Fruit fly (Drosophila melanogaster) whole organism, embryonic: ENCODE results near the gene CG5382.

Experiments used
- Bgb ChIP-seq: fragments of 200-800 bp; sonication (Bioruptor generic); IDR thresholded peaks from 2 replicates; pipeline ENCODE4 v1.3.6; 2022; ENCODE audit warnings: missing biosample characterization, missing genetic modification characterization; ENCODE audit not compliant: partially characterized antibody
- CG10209 ChIP-seq: fragments of 200-800 bp; sonication (Bioruptor generic); optimal IDR thresholded peaks from 3 replicates; lab custom pipeline; 2017; ENCODE audit warnings: missing biosample characterization, mild to moderate bottlenecking, missing genetic modification characterization, missing genetic modification reagents
- CG10431 ChIP-seq: fragments of 200-800 bp; sonication (Bioruptor generic); optimal IDR thresholded peaks from 3 replicates; lab custom pipeline; 2018; ENCODE audit warnings: missing biosample characterization, mild to moderate bottlenecking, missing genetic modification characterization
- CG11456 ChIP-seq: fragments of 200-800 bp; sonication (Bioruptor generic); IDR thresholded peaks from 3 replicates; pipeline ENCODE4 v1.3.6; 2022; ENCODE audit warnings: missing biosample characterization, missing genetic modification characterization
- CG11696 ChIP-seq: fragments of 200-800 bp; sonication (Bioruptor generic); IDR thresholded peaks from 2 replicates; pipeline ENCODE4 v1.3.6; 2022; ENCODE audit warnings: missing biosample characterization, missing genetic modification characterization
- CG11723 ChIP-seq: fragments of 200-800 bp; sonication (Bioruptor generic); optimal IDR thresholded peaks from 2 replicates; lab custom pipeline; 2017; ENCODE audit warnings: missing biosample characterization, mild to moderate bottlenecking, missing genetic modification characterization
- CG15514 ChIP-seq: fragments of 200-800 bp; sonication (Bioruptor generic); optimal IDR thresholded peaks from 3 replicates; lab custom pipeline; 2017; ENCODE audit warnings: missing biosample characterization, missing genetic modification characterization, mild to moderate bottlenecking, moderate library complexity, missing genetic modification reagents
- CG17359 ChIP-seq: fragments of 200-800 bp; sonication (Bioruptor generic); optimal IDR thresholded peaks from 3 replicates; lab custom pipeline; 2018; ENCODE audit warnings: missing biosample characterization, mild to moderate bottlenecking, missing genetic modification characterization, moderate library complexity
- CG18262 ChIP-seq: fragments of 200-800 bp; optimal IDR thresholded peaks from 3 replicates; lab custom pipeline; 2019; ENCODE audit warnings: missing biosample characterization, mild to moderate bottlenecking, missing genetic modification characterization, moderate library complexity
- CG2129 ChIP-seq: fragments of 200-800 bp; sonication (Bioruptor generic); IDR thresholded peaks from 2 replicates; pipeline ENCODE4 v1.3.6; 2022; ENCODE audit warnings: missing biosample characterization, missing genetic modification characterization; ENCODE audit not compliant: partially characterized antibody
- CG30431 ChIP-seq: fragments of 200-800 bp; sonication (Bioruptor generic); optimal IDR thresholded peaks from 2 replicates; lab custom pipeline; 2017; ENCODE audit warnings: missing biosample characterization, missing genetic modification characterization
- CG31441 ChIP-seq: fragments of 200-800 bp; sonication (Bioruptor generic); IDR thresholded peaks from 2 replicates; pipeline ENCODE4 v1.3.6; 2022; ENCODE audit warnings: missing biosample characterization, missing genetic modification characterization
- CG32767 ChIP-seq: fragments of 200-800 bp; sonication (Bioruptor generic); IDR thresholded peaks from 2 replicates; pipeline ENCODE4 v1.3.6; 2022; ENCODE audit warnings: missing biosample characterization, missing genetic modification characterization
- CG32772 ChIP-seq: fragments of 200-800 bp; sonication (Bioruptor generic); IDR thresholded peaks from 2 replicates; pipeline ENCODE4 v1.3.6; 2022; ENCODE audit warnings: missing biosample characterization, missing genetic modification characterization
- CG34224 ChIP-seq: fragments of 200-800 bp; sonication (Bioruptor generic); IDR thresholded peaks from 3 replicates; pipeline ENCODE4 v1.3.6; 2022; ENCODE audit warnings: missing biosample characterization, missing genetic modification characterization; ENCODE audit not compliant: partially characterized antibody
- CG6689 ChIP-seq: fragments of 200-800 bp; sonication (Bioruptor generic); IDR thresholded peaks from 2 replicates; pipeline ENCODE4 v1.3.6; 2022; ENCODE audit warnings: missing biosample characterization, missing genetic modification characterization
- CG7271 ChIP-seq: fragments of 200-800 bp; sonication (Bioruptor generic); optimal IDR thresholded peaks from 2 replicates; lab custom pipeline; 2018; ENCODE audit warnings: missing biosample characterization, mild to moderate bottlenecking, missing genetic modification characterization, moderate library complexity
- CG7786 ChIP-seq: fragments of 200-800 bp; sonication (Bioruptor generic); optimal IDR thresholded peaks from 2 replicates; lab custom pipeline; 2016; ENCODE audit warnings: missing biosample characterization, missing genetic modification characterization
- CG9876 ChIP-seq: fragments of 200-800 bp; sonication (Bioruptor generic); optimal IDR thresholded peaks from 2 replicates; lab custom pipeline; 2016; ENCODE audit warnings: missing biosample characterization, missing genetic modification characterization
- Chrac-16 ChIP-seq: fragments of 200-800 bp; sonication (Bioruptor generic); optimal IDR thresholded peaks from 3 replicates; lab custom pipeline; 2016; ENCODE audit warnings: missing biosample characterization, missing genetic modification characterization
- CkIIα-i1 ChIP-seq: fragments of 200-800 bp; sonication (Bioruptor generic); IDR thresholded peaks from 2 replicates; pipeline ENCODE4 v1.3.6; 2022; ENCODE audit warnings: missing biosample characterization, missing genetic modification characterization
- Doc3 ChIP-seq: fragments of 200-800 bp; sonication (Bioruptor generic); IDR thresholded peaks from 3 replicates; pipeline ENCODE4 v1.3.6; 2022; ENCODE audit warnings: missing biosample characterization, missing genetic modification characterization; ENCODE audit not compliant: partially characterized antibody
- Elba2 ChIP-seq: fragments of 200-800 bp; sonication (Bioruptor generic); optimal IDR thresholded peaks from 3 replicates; lab custom pipeline; 2016; ENCODE audit warnings: missing biosample characterization, missing genetic modification characterization
- GATAe ChIP-seq: fragments of 200-800 bp; sonication (Bioruptor generic); conservative IDR thresholded peaks from 2 replicates; pipeline ENCODE4 v1.3.6; 2022; ENCODE audit warnings: missing biosample characterization, missing genetic modification characterization
- Lpt ChIP-seq: fragments of >200 bp; optimal IDR thresholded peaks from 2 replicates; lab custom pipeline; 2018; ENCODE audit warnings: missing biosample characterization, missing genetic modification characterization
- MBD-R2 ChIP-seq: fragments of 200-800 bp; sonication (Bioruptor generic); IDR thresholded peaks from 2 replicates; pipeline ENCODE4 v1.3.6; 2022; ENCODE audit warnings: missing biosample characterization, missing genetic modification characterization
- Mad ChIP-seq: fragments of 200-800 bp; sonication (Bioruptor generic); optimal IDR thresholded peaks from 2 replicates; lab custom pipeline; 2016; ENCODE audit warnings: missing biosample characterization, missing genetic modification characterization
- Med ChIP-seq: fragments of 200-800 bp; sonication (Bioruptor generic); peaks from one replicate; lab custom pipeline; 2016; ENCODE audit warnings: missing biosample characterization, missing genetic modification characterization, mild to moderate bottlenecking, inconsistent platforms, moderate library complexity
- NC2β ChIP-seq: fragments of 200-800 bp; sonication (Bioruptor generic); optimal IDR thresholded peaks from 2 replicates; lab custom pipeline; 2016; ENCODE audit warnings: missing biosample characterization, missing genetic modification characterization
- Scr ChIP-seq: fragments of 200-800 bp; sonication (Bioruptor generic); IDR thresholded peaks from 2 replicates; pipeline ENCODE4 v1.3.6; 2022; ENCODE audit warnings: missing biosample characterization, missing genetic modification characterization; ENCODE audit not compliant: partially characterized antibody
- Ssrp ChIP-seq: fragments of 200-800 bp; sonication (Bioruptor generic); optimal IDR thresholded peaks from 2 replicates; lab custom pipeline; 2018; ENCODE audit warnings: missing biosample characterization, mild to moderate bottlenecking, missing genetic modification characterization, moderate library complexity
- amos ChIP-seq: fragments of 200-800 bp; sonication (Bioruptor generic); IDR thresholded peaks from 2 replicates; pipeline ENCODE4 v1.3.6; 2022; ENCODE audit warnings: missing biosample characterization, missing genetic modification characterization; ENCODE audit not compliant: partially characterized antibody
- bbx ChIP-seq: fragments of 200-800 bp; sonication (Bioruptor generic); IDR thresholded peaks from 2 replicates; pipeline ENCODE4 v1.3.6; 2022; ENCODE audit warnings: missing biosample characterization, missing genetic modification characterization; ENCODE audit not compliant: partially characterized antibody
- chm ChIP-seq: fragments of 200-800 bp; sonication (Bioruptor generic); IDR thresholded peaks from 2 replicates; pipeline ENCODE4 v1.3.6; 2022; ENCODE audit warnings: missing biosample characterization, missing genetic modification characterization
- ftz-f1 ChIP-seq: fragments of 200-800 bp; sonication (Bioruptor generic); optimal IDR thresholded peaks from 2 replicates; lab custom pipeline; 2016; ENCODE audit warnings: missing biosample characterization, missing genetic modification characterization
- gce ChIP-seq: fragments of 200-800 bp; sonication (Bioruptor generic); IDR thresholded peaks from 3 replicates; pipeline ENCODE4 v1.3.6; 2022; ENCODE audit warnings: missing biosample characterization, missing genetic modification characterization
- grn ChIP-seq: fragments of 200-800 bp; sonication (Bioruptor generic); optimal IDR thresholded peaks from 3 replicates; lab custom pipeline; 2017; ENCODE audit warnings: missing biosample characterization, missing genetic modification characterization
- h ChIP-seq: fragments of >200 bp; optimal IDR thresholded peaks from 2 replicates; lab custom pipeline; 2017
- hth ChIP-seq: fragments of >200 bp; optimal IDR thresholded peaks from 2 replicates; lab custom pipeline; 2017; ENCODE audit warnings: inconsistent platforms
- inv ChIP-seq: fragments of 200-800 bp; sonication (Bioruptor generic); IDR thresholded peaks from 2 replicates; pipeline ENCODE4 v1.3.6; 2022; ENCODE audit warnings: missing biosample characterization, missing genetic modification characterization; ENCODE audit not compliant: partially characterized antibody
- lov ChIP-seq, 2 experiments: fragments of 200-800 bp in 1 of 2; fragments of >200 bp in 1 of 2; sonication (Bioruptor generic) in 1 of 2; IDR thresholded peaks in 1 of 2; optimal IDR thresholded peaks in 1 of 2; 2 replicates in 1 of 2; 3 replicates in 1 of 2; pipeline versions ENCODE4 v1.3.6 to Lab custom; 2017 to 2022; ENCODE audit warnings: missing biosample characterization in 1 of 2, missing genetic modification characterization in 1 of 2
- nau ChIP-seq: fragments of 200-800 bp; sonication (Bioruptor generic); optimal IDR thresholded peaks from 3 replicates; lab custom pipeline; 2017; ENCODE audit warnings: missing biosample characterization, mild to moderate bottlenecking, missing genetic modification characterization, missing genetic modification reagents
- nerfin-2 ChIP-seq: fragments of 200-800 bp; sonication (Bioruptor generic); IDR thresholded peaks from 2 replicates; pipeline ENCODE4 v1.3.6; 2022; ENCODE audit warnings: missing biosample characterization, missing genetic modification characterization; ENCODE audit not compliant: partially characterized antibody
- prd ChIP-seq, 3 experiments: fragments of >200 bp in 2 of 3; fragments of 200-800 bp in 1 of 3; sonication (Bioruptor generic) in 1 of 3; optimal IDR thresholded peaks in 2 of 3; IDR thresholded peaks in 1 of 3; 2 replicates in 2 of 3; 3 replicates in 1 of 3; pipeline versions ENCODE4 v1.3.6 to Lab custom; 2017 to 2022; ENCODE audit warnings: missing biosample characterization in 1 of 3, missing genetic modification characterization in 1 of 3
- repo ChIP-seq: fragments of 200-800 bp; sonication (Bioruptor generic); optimal IDR thresholded peaks from 2 replicates; lab custom pipeline; 2016; ENCODE audit warnings: missing biosample characterization, missing genetic modification characterization
- sim ChIP-seq: fragments of 200-800 bp; sonication (Bioruptor generic); IDR thresholded peaks from 2 replicates; pipeline ENCODE4 v1.3.6; 2022; ENCODE audit warnings: missing biosample characterization, missing genetic modification characterization
- slbo ChIP-seq: fragments of 200-800 bp; sonication (Bioruptor generic); IDR thresholded peaks from 2 replicates; pipeline ENCODE4 v1.3.6; 2022; ENCODE audit warnings: missing biosample characterization, missing genetic modification characterization
- stc ChIP-seq: fragments of 200-800 bp; sonication (Bioruptor generic); IDR thresholded peaks from 2 replicates; pipeline ENCODE4 v1.3.6; 2022; ENCODE audit warnings: missing biosample characterization, missing genetic modification characterization
- unc-4 ChIP-seq: fragments of 200-800 bp; sonication (Bioruptor generic); IDR thresholded peaks from 2 replicates; pipeline ENCODE4 v1.3.6; 2022; ENCODE audit warnings: missing biosample characterization, missing genetic modification characterization; ENCODE audit not compliant: partially characterized antibody
- zen2 ChIP-seq: fragments of 200-800 bp; sonication (Bioruptor generic); IDR thresholded peaks from 3 replicates; pipeline ENCODE4 v1.3.6; 2022; ENCODE audit warnings: missing biosample characterization, missing genetic modification characterization; ENCODE audit not compliant: partially characterized antibody

Gene CG5382

dm6 chr3R:22375674-22376073 is 9.9 kb upstream of the CG5382 start, which contains the start of gene CG18596 (continued):
- TF ChIP-seq unc-4 (GFP tag; lab: Robert Waterston, UW) = peak; percentile 95
- no peak for TF ChIP-seq repo (GFP tag; lab: Kevin White, UChicago)
- TF ChIP-seq Doc3 (GFP tag; lab: Robert Waterston, UW) = peak; percentile 96
- no peak for TF ChIP-seq CkIIα-i1 (GFP tag; lab: Robert Waterston, UW)
- TF ChIP-seq CG6689 (GFP tag; lab: Robert Waterston, UW) = no peak
- peak; percentile 29 for TF ChIP-seq CG15514 (GFP tag; lab: Kevin White, UChicago)
- TF ChIP-seq CG2129 (GFP tag; lab: Robert Waterston, UW) = peak; percentile 95
- TF ChIP-seq Ssrp (tag; lab: Kevin White, UChicago) = no peak
- peak; percentile 52; the same call in 1 of the 2 replicates for TF ChIP-seq MBD-R2 (GFP tag; lab: Robert Waterston, UW)
- no peak for TF ChIP-seq prd (optimal IDR thresholded peaks at IDR 0.05; lab: Kevin White, UChicago)
- TF ChIP-seq prd (GFP tag; IDR thresholded peaks at IDR 0.05; lab: Robert Waterston, UW) = no peak
- no peak for TF ChIP-seq sim
- TF ChIP-seq CG32772 (GFP tag; lab: Robert Waterston, UW) = no peak
- TF ChIP-seq Mad (GFP tag; lab: Kevin White, UChicago) = no peak
- TF ChIP-seq h (lab: Kevin White, UChicago) = no peak
- peak; percentile 55 for TF ChIP-seq Med (GFP tag; lab: Kevin White, UChicago)
- TF ChIP-seq Scr (GFP tag; lab: Robert Waterston, UW) = peak; percentile 98
- no peak for TF ChIP-seq grn
- no peak for TF ChIP-seq CG10431 (GFP tag; lab: Kevin White, UChicago)
- TF ChIP-seq CG7786 (GFP tag; lab: Kevin White, UChicago) = no peak
- peak; percentile 97 for TF ChIP-seq CG34224 (GFP tag; lab: Robert Waterston, UW)
- TF ChIP-seq Elba2 (GFP tag; lab: Kevin White, UChicago) = no peak
- TF ChIP-seq CG11456 (GFP tag; lab: Robert Waterston, UW) = no peak
- TF ChIP-seq CG17359 (tag; lab: Kevin White, UChicago) = no peak
- no peak for TF ChIP-seq NC2β (GFP tag; lab: Kevin White, UChicago)
- TF ChIP-seq ftz-f1 (GFP tag; lab: Kevin White, UChicago) = no peak
- no peak for TF ChIP-seq Chrac-16 (GFP tag; lab: Kevin White, UChicago)
- peak; percentile 91 for TF ChIP-seq nerfin-2 (GFP tag; lab: Robert Waterston, UW)
- TF ChIP-seq CG10209 = no peak
- no peak for TF ChIP-seq CG31441
- no peak for TF ChIP-seq Lpt
- TF ChIP-seq CG11696 = no peak
- no peak for TF ChIP-seq hth
- no peak for TF ChIP-seq nau (GFP tag; lab: Kevin White, UChicago)
- no peak for TF ChIP-seq CG18262 (tag; lab: Kevin White, UChicago)
- TF ChIP-seq Bgb (GFP tag; lab: Robert Waterston, UW) = peak; percentile 87
- no peak for TF ChIP-seq CG9876 (GFP tag; lab: Kevin White, UChicago)
- no peak for TF ChIP-seq GATAe (GFP tag; lab: Robert Waterston, UW)
- TF ChIP-seq CG11723 (GFP tag; lab: Kevin White, UChicago) = no peak
- TF ChIP-seq gce (GFP tag; lab: Robert Waterston, UW) = no peak
- TF ChIP-seq slbo (GFP tag; lab: Robert Waterston, UW) = no peak
- peak; percentile 93 for TF ChIP-seq bbx (GFP tag; lab: Robert Waterston, UW)
- TF ChIP-seq CG30431 (GFP tag; lab: Kevin White, UChicago) = no peak
- no peak for TF ChIP-seq lov (optimal IDR thresholded peaks at IDR 0.05; lab: Kevin White, UChicago)
- TF ChIP-seq lov (GFP tag; IDR thresholded peaks at IDR 0.05; lab: Robert Waterston, UW) = no peak
- no peak for TF ChIP-seq stc (GFP tag; lab: Robert Waterston, UW)
- TF ChIP-seq zen2 (GFP tag; lab: Robert Waterston, UW) = peak; percentile 92
- TF ChIP-seq CG7271 (tag; lab: Kevin White, UChicago) = no peak
- peak; percentile 88 for TF ChIP-seq amos
- TF ChIP-seq CG32767 (GFP tag; lab: Robert Waterston, UW) = no peak
- TF ChIP-seq inv (GFP tag; lab: Robert Waterston, UW) = peak; percentile 88
- 0 out of 2 replicates have a peak, but pooled peaks have one; percentile 41 for TF ChIP-seq chm (GFP tag; lab: Robert Waterston, UW)
